Worm (Caenorhabditis elegans) whole organism, L2 larva: ENCODE data around the gene ZK673.2.

Experiments used
- C34F6.9 ChIP-seq: fragments of 150-350 bp; optimal IDR thresholded peaks from 2 replicates; lab custom pipeline; 2014; ENCODE audit warnings: missing biosample characterization, missing genetic modification characterization
- F13H6.1 ChIP-seq: sonication (generic microtip); optimal IDR thresholded peaks from 2 replicates; lab custom pipeline; 2016; ENCODE audit warnings: missing genetic modification characterization, missing compliant biosample characterization
- R02D3.7 ChIP-seq: fragments of 150-350 bp; optimal IDR thresholded peaks from 2 replicates; lab custom pipeline; 2014; ENCODE audit warnings: missing biosample characterization, missing genetic modification characterization
- ZK546.5 ChIP-seq: sonication (generic microtip); optimal IDR thresholded peaks from 2 replicates; lab custom pipeline; 2017; ENCODE audit warnings: missing biosample characterization, missing genetic modification characterization
- alr-1 ChIP-seq: fragments of 150-350 bp; optimal IDR thresholded peaks from 2 replicates; lab custom pipeline; 2014; ENCODE audit warnings: missing biosample characterization, missing genetic modification characterization
- aly-2 ChIP-seq: fragments of 150-350 bp; optimal IDR thresholded peaks from 2 replicates; lab custom pipeline; 2014; ENCODE audit warnings: missing biosample characterization, missing genetic modification characterization
- ama-1 ChIP-seq: fragments of 150-350 bp; optimal IDR thresholded peaks from 2 replicates; lab custom pipeline; 2018; ENCODE audit warnings: inconsistent platforms
- ceh-16 ChIP-seq: fragments of 150-350 bp; optimal IDR thresholded peaks from 2 replicates; lab custom pipeline; 2014; ENCODE audit warnings: missing biosample characterization, missing genetic modification characterization
- ceh-82 ChIP-seq: fragments of 150-350 bp; optimal IDR thresholded peaks from 2 replicates; lab custom pipeline; 2014; ENCODE audit warnings: missing biosample characterization, missing genetic modification characterization
- crh-2 ChIP-seq: sonication (generic microtip); optimal IDR thresholded peaks from 2 replicates; lab custom pipeline; 2017; ENCODE audit warnings: missing biosample characterization, missing genetic modification characterization
- dmd-4 ChIP-seq: sonication (generic microtip); optimal IDR thresholded peaks from 2 replicates; lab custom pipeline; 2017; ENCODE audit warnings: missing biosample characterization, missing genetic modification characterization
- egl-27 ChIP-seq: sonication (generic microtip); optimal IDR thresholded peaks from 3 replicates; lab custom pipeline; 2017; ENCODE audit warnings: missing biosample characterization, missing genetic modification reagents, missing genetic modification characterization
- elt-1 ChIP-seq: fragments of 150-350 bp; optimal IDR thresholded peaks from 2 replicates; lab custom pipeline; 2014; ENCODE audit warnings: missing biosample characterization, missing genetic modification characterization
- elt-3 ChIP-seq: sonication (generic microtip); optimal IDR thresholded peaks from 2 replicates; lab custom pipeline; 2017; ENCODE audit warnings: missing biosample characterization, missing genetic modification characterization
- fos-1 ChIP-seq: fragments of 150-350 bp; optimal IDR thresholded peaks from 2 replicates; lab custom pipeline; 2014; ENCODE audit warnings: missing biosample characterization, missing genetic modification characterization
- lin-13 ChIP-seq: fragments of 150-350 bp; optimal IDR thresholded peaks from 2 replicates; lab custom pipeline; 2014; ENCODE audit warnings: missing biosample characterization, missing genetic modification reagents, missing genetic modification characterization
- lin-39 ChIP-seq: fragments of 150-350 bp; optimal IDR thresholded peaks from 2 replicates; lab custom pipeline; 2014; ENCODE audit warnings: missing biosample characterization, missing genetic modification reagents, missing genetic modification characterization
- mab-5 ChIP-seq: fragments of 150-350 bp; optimal IDR thresholded peaks from 2 replicates; lab custom pipeline; 2014; ENCODE audit warnings: missing biosample characterization, missing genetic modification characterization
- mbf-1 ChIP-seq: sonication (generic microtip); optimal IDR thresholded peaks from 2 replicates; lab custom pipeline; 2017; ENCODE audit warnings: missing biosample characterization, missing genetic modification characterization
- mdl-1 ChIP-seq, 2 experiments: fragments of 150-350 bp in 1 of 2; sonication (generic microtip) in 1 of 2; optimal IDR thresholded peaks; 2 replicates each; lab custom pipeline; 2017; ENCODE audit warnings: missing biosample characterization in 2 of 2, missing genetic modification characterization in 2 of 2
- nhr-10 ChIP-seq: sonication (generic microtip); optimal IDR thresholded peaks from 2 replicates; lab custom pipeline; 2017; ENCODE audit warnings: missing biosample characterization, missing genetic modification characterization
- nhr-11 ChIP-seq: fragments of 150-350 bp; optimal IDR thresholded peaks from 2 replicates; lab custom pipeline; 2014; ENCODE audit warnings: missing biosample characterization, missing genetic modification characterization
- nhr-12 ChIP-seq: fragments of 150-350 bp; optimal IDR thresholded peaks from 2 replicates; lab custom pipeline; 2014; ENCODE audit warnings: missing biosample characterization, missing genetic modification characterization
- nhr-129 ChIP-seq: fragments of 150-350 bp; optimal IDR thresholded peaks from 2 replicates; lab custom pipeline; 2014; ENCODE audit warnings: missing biosample characterization, missing genetic modification characterization
- nhr-23 ChIP-seq: fragments of 150-350 bp; optimal IDR thresholded peaks from 2 replicates; lab custom pipeline; 2014; ENCODE audit warnings: missing biosample characterization, missing genetic modification reagents, missing genetic modification characterization
- nhr-237 ChIP-seq: fragments of 150-350 bp; optimal IDR thresholded peaks from 2 replicates; lab custom pipeline; 2014; ENCODE audit warnings: missing biosample characterization, missing genetic modification characterization
- nhr-25 ChIP-seq: fragments of 150-350 bp; sonication (generic microtip); optimal IDR thresholded peaks from 3 replicates; lab custom pipeline; 2014; ENCODE audit warnings: missing biosample characterization, missing genetic modification characterization
- nhr-6 ChIP-seq: fragments of 150-350 bp; optimal IDR thresholded peaks from 2 replicates; lab custom pipeline; 2014; ENCODE audit warnings: missing biosample characterization, missing genetic modification characterization
- nhr-77 ChIP-seq: fragments of 150-350 bp; optimal IDR thresholded peaks from 2 replicates; lab custom pipeline; 2014; ENCODE audit warnings: missing biosample characterization, missing genetic modification characterization
- peb-1 ChIP-seq: fragments of 150-350 bp; optimal IDR thresholded peaks from 2 replicates; lab custom pipeline; 2014; ENCODE audit warnings: missing biosample characterization, missing genetic modification characterization
- sem-4 ChIP-seq: fragments of 150-350 bp; optimal IDR thresholded peaks from 2 replicates; lab custom pipeline; 2014; ENCODE audit warnings: missing biosample characterization, missing genetic modification reagents, missing genetic modification characterization
- sma-3 ChIP-seq: sonication (generic microtip); optimal IDR thresholded peaks from 2 replicates; lab custom pipeline; 2016; ENCODE audit warnings: missing genetic modification reagents, missing genetic modification characterization, missing compliant biosample characterization
- snpc-4 ChIP-seq: fragments of 150-350 bp; optimal IDR thresholded peaks from 2 replicates; lab custom pipeline; 2014; ENCODE audit warnings: missing biosample characterization, missing genetic modification characterization
- unc-39 ChIP-seq: fragments of 150-350 bp; optimal IDR thresholded peaks from 2 replicates; lab custom pipeline; 2014; ENCODE audit warnings: missing biosample characterization, missing genetic modification characterization
- unc-55 ChIP-seq: fragments of 150-350 bp; sonication (generic microtip); optimal IDR thresholded peaks from 3 replicates; lab custom pipeline; 2014; ENCODE audit warnings: missing biosample characterization, missing genetic modification reagents, missing genetic modification characterization
- unc-62 ChIP-seq: fragments of 150-350 bp; optimal IDR thresholded peaks from 2 replicates; lab custom pipeline; 2014; ENCODE audit warnings: missing biosample characterization, missing genetic modification reagents, missing genetic modification characterization
- ztf-1 ChIP-seq: fragments of 200-800 bp; sonication (Bioruptor generic); conservative IDR thresholded peaks from 2 replicates; pipeline ENCODE4 v1.3.6; 2022; ENCODE audit warnings: missing genetic modification characterization, missing compliant biosample characterization
- ztf-11 ChIP-seq: sonication (generic microtip); optimal IDR thresholded peaks from 2 replicates; lab custom pipeline; 2017; ENCODE audit warnings: missing biosample characterization, missing genetic modification characterization

Gene ZK673.2

DNA sequence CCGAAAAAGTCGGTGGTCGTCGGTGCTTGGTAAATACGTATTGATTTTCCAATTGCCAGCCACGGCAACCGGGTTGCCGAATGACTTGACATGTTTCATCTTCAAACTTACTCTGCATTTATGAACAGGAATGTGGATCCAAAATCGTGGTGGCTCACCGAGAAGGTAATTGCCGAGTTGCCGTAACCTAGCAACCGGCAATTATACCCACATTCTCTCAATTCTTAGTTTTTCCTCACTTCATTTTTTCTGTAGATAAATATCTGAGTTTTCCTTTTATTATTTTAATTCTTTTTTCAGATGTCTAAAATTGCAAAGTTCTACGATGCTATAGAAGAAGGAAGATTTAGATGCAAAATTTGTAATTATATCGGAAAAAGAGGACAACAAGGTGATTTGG lies 4.6 kb downstream of the ZK673.2 start, which contains the start of gene ZK673.4:
Gene ZK673.4, plus strand, starts transcription at position 301 of the 400 bp plus-strand sequence.
- TF ChIP-seq nhr-12 (tag; lab: Kevin White, UChicago) (no peak), mab-5 (no peak), lin-13 (no peak), nhr-11 (tag; lab: Kevin White, UChicago) (no peak), ama-1 (no peak), sem-4 (tag; lab: Kevin White, UChicago) (no peak), peb-1 (tag; lab: Kevin White, UChicago) (no peak), mbf-1 (tag; lab: Kevin White, UChicago) (no peak), ZK546.5 (tag; lab: Kevin White, UChicago) (no peak), elt-3 (tag; lab: Kevin White, UChicago) (no peak), dmd-4 (tag; lab: Kevin White, UChicago) (no peak), R02D3.7 (tag; lab: Kevin White, UChicago) (no peak), nhr-129 (tag; lab: Kevin White, UChicago) (no peak), sma-3 (GFP tag; lab: Kevin White, UChicago) (no peak), F13H6.1 (tag; lab: Kevin White, UChicago) (no peak), aly-2 (tag; lab: Kevin White, UChicago) (no peak), mdl-1 (tag; optimal IDR thresholded peaks at IDR 0.05; lab: Kevin White, UChicago) (no peak), ceh-82 (tag; lab: Kevin White, UChicago) (no peak)

ce11 chrII:10456979-10457378 lies 8.9 kb downstream of the ZK673.2 start, which contains the start of gene ZK673.11:
ZK673.11 (plus strand) TSS chrII:10457279.
- no peak for TF ChIP-seq mbf-1 (tag; lab: Kevin White, UChicago)
- no peak for TF ChIP-seq nhr-25
- no peak for TF ChIP-seq snpc-4 (tag; lab: Kevin White, UChicago)
- no peak for TF ChIP-seq nhr-237 (tag; lab: Kevin White, UChicago)
- TF ChIP-seq egl-27 (tag; lab: Kevin White, UChicago): no peak
- no peak for TF ChIP-seq ama-1
- no peak for TF ChIP-seq C34F6.9 (tag; lab: Kevin White, UChicago)
- TF ChIP-seq ceh-16 (tag; lab: Kevin White, UChicago): no peak
- TF ChIP-seq nhr-77 (tag; lab: Kevin White, UChicago): no peak
- no peak for TF ChIP-seq unc-39
- TF ChIP-seq nhr-129 (tag; lab: Kevin White, UChicago): no peak
- TF ChIP-seq unc-62: no peak
- TF ChIP-seq fos-1: no peak
- TF ChIP-seq, all 48 proteins: peak for 0

- TF ChIP-seq lin-39 (no peak), peb-1 (tag; lab: Kevin White, UChicago) (no peak)
Observed at ce11 chrII:10461207-10461606, 13.1 kb downstream of the ZK673.2 start, which contains the start of gene ZK673.5. ZK673.5 (plus strand) TSS chrII:10461507.

- TF ChIP-seq mbf-1 (tag; lab: Kevin White, UChicago) (no peak), ztf-11 (tag; lab: Kevin White, UChicago) (no peak), nhr-23 (tag; lab: Kevin White, UChicago) (no peak), mab-5 (no peak), nhr-10 (tag; lab: Kevin White, UChicago) (no peak), R02D3.7 (tag; lab: Kevin White, UChicago) (no peak), nhr-6 (no peak), crh-2 (tag; lab: Kevin White, UChicago) (no peak), elt-3 (tag; lab: Kevin White, UChicago) (no peak), elt-1 (no peak), ztf-1 (GFP tag; lab: Robert Waterston, UW) (no peak), ceh-82 (tag; lab: Kevin White, UChicago) (no peak), alr-1 (tag; lab: Kevin White, UChicago) (no peak), ZK546.5 (tag; lab: Kevin White, UChicago) (no peak), ceh-16 (tag; lab: Kevin White, UChicago) (no peak), unc-55 (GFP tag; lab: Kevin White, UChicago) (no peak)
Observed at ce11 chrII:10464230-10464920, 16.3 kb downstream of the ZK673.2 start, which contains the start of the genes ZK673.6 and sdz-37. ZK673.6 (minus strand) TSS chrII:10464330. sdz-37 (plus strand) TSS chrII:10464870.
